Worm (Caenorhabditis elegans) whole organism, L1 larva: ENCODE measurements around the gene Y71H2AM.3.

Experiments used
- C04F5.9 ChIP-seq: sonication (generic microtip); optimal IDR thresholded peaks from 2 replicates; lab custom pipeline; 2016; ENCODE audit warnings: missing genetic modification characterization, missing compliant biosample characterization
- C16A3.4 ChIP-seq: fragments of 150-350 bp; optimal IDR thresholded peaks from 2 replicates; lab custom pipeline; 2014; ENCODE audit warnings: missing biosample characterization, missing genetic modification characterization
- C34B4.2 ChIP-seq: sonication (generic microtip); optimal IDR thresholded peaks from 2 replicates; lab custom pipeline; 2017; ENCODE audit warnings: mild to moderate bottlenecking, missing genetic modification characterization, missing compliant biosample characterization
- F16B12.6 ChIP-seq: fragments of 150-350 bp; optimal IDR thresholded peaks from 2 replicates; lab custom pipeline; 2014; ENCODE audit warnings: missing biosample characterization, missing genetic modification characterization
- aha-1 ChIP-seq: fragments of 150-350 bp; optimal IDR thresholded peaks from 2 replicates; lab custom pipeline; 2014; ENCODE audit warnings: missing biosample characterization, missing genetic modification characterization
- aly-2 ChIP-seq: fragments of 150-350 bp; optimal IDR thresholded peaks from 2 replicates; lab custom pipeline; 2014; ENCODE audit warnings: missing biosample characterization, missing genetic modification characterization
- ama-1 ChIP-seq: fragments of 150-350 bp; optimal IDR thresholded peaks from 2 replicates; lab custom pipeline; 2014
- ceh-82 ChIP-seq, 3 experiments: fragments of 150-350 bp in 1 of 3; sonication (generic microtip) in 2 of 3; optimal IDR thresholded peaks; 2 replicates each; lab custom pipeline; 2014 to 2017; ENCODE audit warnings: missing biosample characterization in 3 of 3, missing genetic modification characterization in 3 of 3
- ceh-88 ChIP-seq: fragments of 200-800 bp; sonication (Bioruptor generic); IDR thresholded peaks from 2 replicates; pipeline ENCODE4 v1.3.6; 2022; ENCODE audit warnings: missing genetic modification characterization, missing compliant biosample characterization
- ces-1 ChIP-seq: fragments of 150-350 bp; optimal IDR thresholded peaks from 2 replicates; lab custom pipeline; 2014; ENCODE audit warnings: missing biosample characterization, missing genetic modification reagents, missing genetic modification characterization
- dpl-1 ChIP-seq, 3 experiments: fragments of 150-350 bp in 2 of 3; sonication (generic microtip) in 1 of 3; optimal IDR thresholded peaks; 2 replicates each; lab custom pipeline; 2014 to 2017; ENCODE audit warnings: missing biosample characterization in 3 of 3, missing genetic modification characterization in 3 of 3, missing genetic modification reagents in 3 of 3
- dsc-1 ChIP-seq: sonication (generic microtip); optimal IDR thresholded peaks from 2 replicates; lab custom pipeline; 2016; ENCODE audit warnings: mild to moderate bottlenecking, missing genetic modification characterization, missing compliant biosample characterization
- efl-1 ChIP-seq, 4 experiments: fragments of 150-350 bp; optimal IDR thresholded peaks in 3 of 4; peaks in 1 of 4; 1 replicate in 1 of 4; 2 replicates in 3 of 4; lab custom pipeline; 2014; ENCODE audit warnings: missing biosample characterization in 2 of 4, missing genetic modification characterization in 2 of 4, missing genetic modification reagents in 2 of 4
- elt-2 ChIP-seq: sonication (generic microtip); optimal IDR thresholded peaks from 2 replicates; lab custom pipeline; 2016; ENCODE audit warnings: missing genetic modification characterization, mild to moderate bottlenecking, inconsistent platforms, missing compliant biosample characterization, missing genetic modification reagents
- elt-3 ChIP-seq, 6 experiments: fragments of 150-350 bp in 1 of 6; sonication (generic microtip); optimal IDR thresholded peaks; 2 replicates each; lab custom pipeline; 2017 to 2018; ENCODE audit warnings: missing biosample characterization in 6 of 6, missing genetic modification characterization in 6 of 6, inconsistent platforms in 1 of 6
- ets-5 ChIP-seq: fragments of 200-800 bp; sonication (Bioruptor generic); IDR thresholded peaks from 2 replicates; pipeline ENCODE4 v1.3.6; 2022; ENCODE audit warnings: missing genetic modification characterization, missing compliant biosample characterization
- fkh-8 ChIP-seq: sonication (generic microtip); optimal IDR thresholded peaks from 2 replicates; lab custom pipeline; 2016; ENCODE audit warnings: mild to moderate bottlenecking, missing genetic modification characterization, missing compliant biosample characterization
- fos-1 ChIP-seq: fragments of 150-350 bp; optimal IDR thresholded peaks from 2 replicates; lab custom pipeline; 2014; ENCODE audit warnings: missing biosample characterization, missing genetic modification characterization
- grh-1 ChIP-seq: fragments of 200-800 bp; sonication (Bioruptor generic); IDR thresholded peaks from 2 replicates; pipeline ENCODE4 v1.3.6; 2022; ENCODE audit warnings: missing genetic modification reagents, missing genetic modification characterization, missing compliant biosample characterization
- hlh-4 ChIP-seq: sonication (generic microtip); optimal IDR thresholded peaks from 2 replicates; lab custom pipeline; 2016; ENCODE audit warnings: mild to moderate bottlenecking, missing genetic modification characterization, missing compliant biosample characterization
- jun-1 ChIP-seq: fragments of 150-350 bp; optimal IDR thresholded peaks from 2 replicates; lab custom pipeline; 2014; ENCODE audit warnings: missing biosample characterization, missing genetic modification reagents, missing genetic modification characterization
- lin-13 ChIP-seq: fragments of 150-350 bp; optimal IDR thresholded peaks from 2 replicates; lab custom pipeline; 2014; ENCODE audit warnings: missing biosample characterization, missing genetic modification reagents, missing genetic modification characterization
- lin-15B ChIP-seq: fragments of 150-350 bp; sonication (generic microtip); optimal IDR thresholded peaks from 3 replicates; lab custom pipeline; 2014; ENCODE audit warnings: missing biosample characterization, missing genetic modification characterization
- lin-35 ChIP-seq, 2 experiments: fragments of 150-350 bp; optimal IDR thresholded peaks; 2 replicates each; lab custom pipeline; 2014; ENCODE audit warnings: missing biosample characterization in 2 of 2, missing genetic modification characterization in 2 of 2, missing genetic modification reagents in 2 of 2
- lin-39 ChIP-seq: fragments of 150-350 bp; optimal IDR thresholded peaks from 2 replicates; lab custom pipeline; 2014; ENCODE audit warnings: missing biosample characterization, missing genetic modification reagents, missing genetic modification characterization
- lsy-2 ChIP-seq, 2 experiments: fragments of 150-350 bp; optimal IDR thresholded peaks; 2 replicates each; lab custom pipeline; 2014; ENCODE audit warnings: missing biosample characterization in 2 of 2, missing genetic modification characterization in 2 of 2
- mep-1 ChIP-seq: fragments of 150-350 bp; optimal IDR thresholded peaks from 2 replicates; lab custom pipeline; 2014; ENCODE audit warnings: missing biosample characterization, missing genetic modification characterization
- nhr-19 ChIP-seq: fragments of 200-800 bp; sonication (Bioruptor generic); conservative IDR thresholded peaks from 2 replicates; pipeline ENCODE4 v1.3.6; 2022; ENCODE audit warnings: missing genetic modification characterization, missing compliant biosample characterization
- nhr-20 ChIP-seq: sonication (generic microtip); optimal IDR thresholded peaks from 2 replicates; lab custom pipeline; 2016; ENCODE audit warnings: mild to moderate bottlenecking, missing genetic modification characterization, missing compliant biosample characterization
- nhr-47 ChIP-seq: sonication (generic microtip); optimal IDR thresholded peaks from 2 replicates; lab custom pipeline; 2016; ENCODE audit warnings: mild to moderate bottlenecking, missing genetic modification characterization, moderate library complexity, missing compliant biosample characterization
- nhr-71 ChIP-seq: sonication (generic microtip); optimal IDR thresholded peaks from 2 replicates; lab custom pipeline; 2016; ENCODE audit warnings: mild to moderate bottlenecking, missing genetic modification characterization, moderate library complexity, missing compliant biosample characterization
- nhr-76 ChIP-seq: sonication (generic microtip); optimal IDR thresholded peaks from 2 replicates; lab custom pipeline; 2017; ENCODE audit warnings: missing biosample characterization, missing genetic modification characterization
- nhr-77 ChIP-seq: fragments of 150-350 bp; optimal IDR thresholded peaks from 2 replicates; lab custom pipeline; 2014; ENCODE audit warnings: missing biosample characterization, missing genetic modification characterization
- nhr-90 ChIP-seq: sonication (generic microtip); optimal IDR thresholded peaks from 2 replicates; lab custom pipeline; 2016; ENCODE audit warnings: mild to moderate bottlenecking, missing genetic modification characterization, missing compliant biosample characterization; ENCODE audit not compliant: poor library complexity
- pqm-1 ChIP-seq: sonication (generic microtip); optimal IDR thresholded peaks from 3 replicates; lab custom pipeline; 2017; ENCODE audit warnings: missing biosample characterization, missing genetic modification characterization
- snpc-4 ChIP-seq: fragments of 150-350 bp; optimal IDR thresholded peaks from 2 replicates; lab custom pipeline; 2014; ENCODE audit warnings: missing biosample characterization, missing genetic modification characterization
- snu-23 ChIP-seq: sonication (generic microtip); optimal IDR thresholded peaks from 2 replicates; lab custom pipeline; 2016; ENCODE audit warnings: missing genetic modification characterization, missing compliant biosample characterization
- swsn-7 ChIP-seq: sonication (generic microtip); optimal IDR thresholded peaks from 2 replicates; lab custom pipeline; 2016; ENCODE audit warnings: missing genetic modification characterization, missing compliant biosample characterization
- tbx-2 ChIP-seq: sonication (generic microtip); optimal IDR thresholded peaks from 2 replicates; lab custom pipeline; 2016; ENCODE audit warnings: missing genetic modification characterization, missing compliant biosample characterization
- tlp-1 ChIP-seq: fragments of 150-350 bp; optimal IDR thresholded peaks from 2 replicates; lab custom pipeline; 2014; ENCODE audit warnings: missing biosample characterization, missing genetic modification characterization
- unc-130 ChIP-seq: fragments of 150-350 bp; optimal IDR thresholded peaks from 2 replicates; lab custom pipeline; 2017; ENCODE audit warnings: missing biosample characterization, missing genetic modification characterization, inconsistent platforms
- unc-30 ChIP-seq: sonication (generic microtip); optimal IDR thresholded peaks from 2 replicates; lab custom pipeline; 2017; ENCODE audit warnings: missing biosample characterization, missing genetic modification characterization
- unc-86 ChIP-seq: sonication (generic microtip); optimal IDR thresholded peaks from 2 replicates; lab custom pipeline; 2016; ENCODE audit warnings: missing genetic modification characterization, missing compliant biosample characterization
- unc-98 ChIP-seq: fragments of 200-800 bp; sonication (Bioruptor generic); IDR thresholded peaks from 2 replicates; pipeline ENCODE4 v1.3.6; 2022; ENCODE audit warnings: missing genetic modification characterization, missing compliant biosample characterization
- vab-15 ChIP-seq: sonication (generic microtip); optimal IDR thresholded peaks from 2 replicates; lab custom pipeline; 2017; ENCODE audit warnings: missing genotype, mild to moderate bottlenecking, missing genetic modification characterization, missing compliant biosample characterization
- xbp-1 ChIP-seq: sonication (generic microtip); optimal IDR thresholded peaks from 2 replicates; lab custom pipeline; 2016; ENCODE audit warnings: missing genetic modification characterization, missing compliant biosample characterization
- zag-1 ChIP-seq: fragments of 150-350 bp; optimal IDR thresholded peaks from 2 replicates; lab custom pipeline; 2014; ENCODE audit warnings: missing biosample characterization, missing genetic modification characterization
- zip-4 ChIP-seq: fragments of 200-800 bp; sonication (Bioruptor generic); optimal IDR thresholded peaks from 2 replicates; lab custom pipeline; 2018; ENCODE audit warnings: mild to moderate bottlenecking, missing genetic modification characterization, moderate library complexity, missing compliant biosample characterization

The Y71H2AM.3 gene

DNA sequence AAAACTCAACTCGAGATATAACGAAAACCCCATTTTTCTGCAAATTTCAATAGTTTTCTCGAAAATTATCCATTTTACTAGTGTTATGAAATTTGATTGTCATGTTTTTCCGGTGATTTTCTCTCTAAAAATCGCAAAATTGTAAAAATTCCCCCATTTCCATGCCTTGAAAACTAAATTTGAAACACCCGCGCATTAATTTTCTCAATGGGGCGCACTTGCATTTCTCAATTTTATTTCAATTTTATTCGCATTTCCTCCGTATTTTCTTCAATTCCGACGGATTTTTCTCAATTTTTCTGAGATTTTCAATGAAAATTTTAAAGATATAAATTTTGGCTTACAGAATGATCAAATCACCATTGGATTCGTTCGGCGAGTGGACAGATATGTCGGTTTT, at the start of gene Y71H2AM.3:
Gene Y71H2AM.3 (plus strand): TSS at position 347 of the 400 bp plus-strand sequence.
- TF ChIP-seq F16B12.6 (tag; lab: Kevin White, UChicago): peak; percentile 37
- peak; percentile 92 to 94 (median 93) for TF ChIP-seq dpl-1 (GFP tag; optimal IDR thresholded peaks at IDR 0.05; lab: Kevin White, UChicago)
- no peak for TF ChIP-seq nhr-77 (tag; lab: Kevin White, UChicago)
- TF ChIP-seq fkh-8 (tag; lab: Kevin White, UChicago): peak; percentile 40
- peak; percentile 32 for TF ChIP-seq vab-15 (tag; lab: Kevin White, UChicago)
- no peak for TF ChIP-seq unc-98 (GFP tag; lab: Robert Waterston, UW)
- TF ChIP-seq C04F5.9: peak; percentile 40
- peak; percentile 4 for TF ChIP-seq snpc-4 (tag; lab: Kevin White, UChicago)
- TF ChIP-seq nhr-71 (tag; lab: Kevin White, UChicago): peak; percentile 66
- peak; percentile 27 for TF ChIP-seq nhr-20
- peak; percentile 23 for TF ChIP-seq unc-86 (tag; lab: Kevin White, UChicago)
- peak; percentile 1 for TF ChIP-seq ama-1 (lab: Kevin White, UChicago)
- peak; percentile 51 for TF ChIP-seq nhr-19 (GFP tag; lab: Robert Waterston, UW)
- TF ChIP-seq efl-1 (optimal IDR thresholded peaks at IDR 0.05; lab: Kevin White, UChicago): peak; percentile 95 to 96
- TF ChIP-seq efl-1 (GFP tag; optimal IDR thresholded peaks at IDR 0.05 in 1 of 2; lab: Kevin White, UChicago): peak; percentile 95 to 99
- peak; percentile 70 for TF ChIP-seq mep-1 (tag; lab: Kevin White, UChicago)
- peak; percentile 35 for TF ChIP-seq tbx-2
- TF ChIP-seq swsn-7 (tag; lab: Kevin White, UChicago): peak; percentile 41
- no peak for TF ChIP-seq lin-39 (tag; lab: Kevin White, UChicago)
- TF ChIP-seq dsc-1 (tag; lab: Kevin White, UChicago): peak; percentile 62
- peak; percentile 52 for TF ChIP-seq xbp-1 (tag; lab: Kevin White, UChicago)
- no peak for TF ChIP-seq pqm-1 (tag; lab: Kevin White, UChicago)
- TF ChIP-seq lin-35 (GFP tag; optimal IDR thresholded peaks at IDR 0.05; lab: Kevin White, UChicago): peak; percentile 95 to 96
- TF ChIP-seq nhr-90 (tag; lab: Kevin White, UChicago): peak; percentile 30
- peak; percentile 48 for TF ChIP-seq lin-15B
- TF ChIP-seq elt-3 (tag; optimal IDR thresholded peaks at IDR 0.05; lab: Kevin White, UChicago): peak in 1 of 6 experiments; percentile 37
- peak in 2 of 3 experiments; percentile 25 to 67 for TF ChIP-seq ceh-82 (tag; optimal IDR thresholded peaks at IDR 0.05; lab: Kevin White, UChicago)
- no peak for TF ChIP-seq zag-1
- no peak for TF ChIP-seq elt-2 (tag; lab: Kevin White, UChicago)
- peak; percentile 23 for TF ChIP-seq lin-13 (GFP tag; lab: Kevin White, UChicago)
- TF ChIP-seq jun-1 (tag; lab: Kevin White, UChicago): peak; percentile 11
- peak; percentile 43 for TF ChIP-seq snu-23 (GFP tag; lab: Kevin White, UChicago)
- TF ChIP-seq fos-1: peak; percentile 38
- TF ChIP-seq unc-30 (tag; lab: Kevin White, UChicago): no peak
- peak; percentile 67 to 75 for TF ChIP-seq lsy-2 (tag; optimal IDR thresholded peaks at IDR 0.05; lab: Kevin White, UChicago)
- TF ChIP-seq C16A3.4 (tag; lab: Kevin White, UChicago): peak; percentile 6
- peak; percentile 75 for TF ChIP-seq nhr-47 (tag; lab: Kevin White, UChicago)
- peak; percentile 10 for TF ChIP-seq zip-4 (GFP tag; lab: Kevin White, UChicago)
- TF ChIP-seq C34B4.2: no peak

DNA sequence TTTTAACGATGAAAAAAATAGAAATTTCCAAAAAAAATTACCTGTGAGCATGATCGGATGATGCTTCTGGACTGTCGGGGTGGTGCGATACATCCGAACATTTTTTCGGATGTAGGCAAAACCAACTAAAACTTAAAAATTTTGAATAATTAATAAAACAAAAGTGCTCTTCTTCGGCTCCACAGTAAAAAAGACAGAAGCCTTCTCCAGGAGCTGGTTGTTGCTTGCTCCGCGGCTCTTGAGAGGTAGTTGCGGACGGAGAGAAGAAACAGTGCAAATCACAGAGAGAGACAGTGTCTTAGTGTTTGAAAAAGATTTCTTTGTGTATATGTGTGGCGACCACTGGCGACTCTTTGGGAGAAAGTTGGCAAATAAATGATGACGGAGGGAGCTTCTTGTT, 49.0 kb upstream of the Y71H2AM.3 start, which contains the start of gene gldi-9:
Gene gldi-9 (minus strand): TSS at position 101 of the 400 bp plus-strand sequence.
- no peak for TF ChIP-seq vab-15 (tag; lab: Kevin White, UChicago)
- TF ChIP-seq nhr-76: no peak
- no peak for TF ChIP-seq aly-2 (tag; lab: Kevin White, UChicago)
- TF ChIP-seq dpl-1 (GFP tag; optimal IDR thresholded peaks at IDR 0.05; lab: Kevin White, UChicago): no peak
- no peak for TF ChIP-seq dsc-1 (tag; lab: Kevin White, UChicago)
- no peak for TF ChIP-seq mep-1 (tag; lab: Kevin White, UChicago)
- no peak for TF ChIP-seq swsn-7 (tag; lab: Kevin White, UChicago)
- TF ChIP-seq ces-1 (GFP tag; lab: Kevin White, UChicago): no peak
- no peak for TF ChIP-seq nhr-20
- no peak for TF ChIP-seq ets-5
- TF ChIP-seq aha-1: no peak
- no peak for TF ChIP-seq tlp-1 (tag; lab: Kevin White, UChicago)
- TF ChIP-seq C04F5.9: no peak
- TF ChIP-seq nhr-19 (GFP tag; lab: Robert Waterston, UW): no peak
- no peak for TF ChIP-seq unc-130 (tag; lab: Kevin White, UChicago)
- TF ChIP-seq hlh-4 (tag; lab: Kevin White, UChicago): no peak
- TF ChIP-seq grh-1: no peak
- no peak for TF ChIP-seq lin-39 (tag; lab: Kevin White, UChicago)
- TF ChIP-seq ceh-88 (GFP tag; lab: Robert Waterston, UW): no peak
